Fruit fly (Drosophila melanogaster) whole organism, embryonic: ENCODE data around the gene Best4.

Experiments used
- Bgb ChIP-seq: fragments of 200-800 bp; sonication (Bioruptor generic); IDR thresholded peaks from 2 replicates; pipeline ENCODE4 v1.3.6; 2022; ENCODE audit warnings: missing biosample characterization, missing genetic modification characterization; ENCODE audit not compliant: partially characterized antibody
- CG10209 ChIP-seq: fragments of 200-800 bp; sonication (Bioruptor generic); optimal IDR thresholded peaks from 3 replicates; lab custom pipeline; 2017; ENCODE audit warnings: missing biosample characterization, mild to moderate bottlenecking, missing genetic modification characterization, missing genetic modification reagents
- CG10267 ChIP-seq: fragments of 200-800 bp; sonication (Bioruptor generic); optimal IDR thresholded peaks from 2 replicates; lab custom pipeline; 2018; ENCODE audit warnings: missing biosample characterization, mild to moderate bottlenecking, missing genetic modification characterization, moderate library complexity
- CG12155 ChIP-seq: fragments of 200-800 bp; sonication (Bioruptor generic); optimal IDR thresholded peaks from 3 replicates; lab custom pipeline; 2016; ENCODE audit warnings: missing biosample characterization, missing genetic modification characterization
- CG12391 ChIP-seq: fragments of 200-800 bp; sonication (Bioruptor generic); optimal IDR thresholded peaks from 3 replicates; lab custom pipeline; 2018; ENCODE audit warnings: missing biosample characterization, mild to moderate bottlenecking, missing genetic modification characterization, moderate library complexity
- CG13424 ChIP-seq: fragments of 200-800 bp; sonication (Bioruptor generic); optimal IDR thresholded peaks from 2 replicates; lab custom pipeline; 2019; ENCODE audit warnings: missing biosample characterization, mild to moderate bottlenecking, missing genetic modification characterization, moderate library complexity
- CG1602 ChIP-seq: fragments of 200-800 bp; sonication (Bioruptor generic); optimal IDR thresholded peaks from 3 replicates; lab custom pipeline; 2016; ENCODE audit warnings: missing biosample characterization, missing genetic modification characterization
- CG2116 ChIP-seq: fragments of 200-800 bp; sonication (Bioruptor generic); optimal IDR thresholded peaks from 3 replicates; lab custom pipeline; 2018; ENCODE audit warnings: missing biosample characterization, mild to moderate bottlenecking, missing genetic modification characterization
- CG2199 ChIP-seq: fragments of 200-800 bp; sonication (Bioruptor generic); IDR thresholded peaks from 3 replicates; pipeline ENCODE4 v1.3.6; 2022; ENCODE audit warnings: missing biosample characterization, missing genetic modification characterization
- CG31441 ChIP-seq: fragments of 200-800 bp; sonication (Bioruptor generic); IDR thresholded peaks from 2 replicates; pipeline ENCODE4 v1.3.6; 2022; ENCODE audit warnings: missing biosample characterization, missing genetic modification characterization
- CG4404 ChIP-seq: fragments of 200-800 bp; sonication (Bioruptor generic); IDR thresholded peaks from 2 replicates; pipeline ENCODE4 v1.3.6; 2022; ENCODE audit warnings: missing biosample characterization, missing genetic modification characterization
- CG6272 ChIP-seq: fragments of 200-800 bp; sonication (Bioruptor generic); IDR thresholded peaks from 2 replicates; pipeline ENCODE4 v1.3.6; 2022; ENCODE audit warnings: missing biosample characterization, missing genetic modification characterization
- CG6689 ChIP-seq: fragments of 200-800 bp; sonication (Bioruptor generic); IDR thresholded peaks from 2 replicates; pipeline ENCODE4 v1.3.6; 2022; ENCODE audit warnings: missing biosample characterization, missing genetic modification characterization
- CG6813 ChIP-seq: fragments of 200-800 bp; sonication (Bioruptor generic); optimal IDR thresholded peaks from 2 replicates; lab custom pipeline; 2017; ENCODE audit warnings: missing biosample characterization, missing genetic modification characterization, mild to moderate bottlenecking, moderate library complexity, missing genetic modification reagents
- CG7556 ChIP-seq: fragments of 200-800 bp; sonication (Bioruptor generic); optimal IDR thresholded peaks from 2 replicates; lab custom pipeline; 2017; ENCODE audit warnings: missing biosample characterization, mild to moderate bottlenecking, missing genetic modification characterization
- D ChIP-seq, 2 experiments: fragments of 200-800 bp in 1 of 2; fragments of >200 bp in 1 of 2; sonication (Bioruptor generic) in 1 of 2; optimal IDR thresholded peaks; 2 replicates in 1 of 2; 3 replicates in 1 of 2; lab custom pipeline; 2017; ENCODE audit warnings: mild to moderate bottlenecking in 1 of 2, missing biosample characterization in 1 of 2, missing genetic modification characterization in 1 of 2, missing genetic modification reagents in 1 of 2
- Fer1 ChIP-seq: fragments of 200-800 bp; sonication (Bioruptor generic); optimal IDR thresholded peaks from 2 replicates; lab custom pipeline; 2017; ENCODE audit warnings: missing biosample characterization, mild to moderate bottlenecking, missing genetic modification characterization
- Hsf ChIP-seq: fragments of 200-800 bp; sonication (Bioruptor generic); optimal IDR thresholded peaks from 3 replicates; lab custom pipeline; 2016; ENCODE audit warnings: missing biosample characterization, missing genetic modification characterization
- Mad ChIP-seq: fragments of 200-800 bp; sonication (Bioruptor generic); optimal IDR thresholded peaks from 2 replicates; lab custom pipeline; 2016; ENCODE audit warnings: missing biosample characterization, missing genetic modification characterization
- NK7.1 ChIP-seq: fragments of 200-800 bp; sonication (Bioruptor generic); optimal IDR thresholded peaks from 3 replicates; lab custom pipeline; 2016; ENCODE audit warnings: missing biosample characterization, missing genetic modification characterization
- Neu2 ChIP-seq: fragments of 200-800 bp; sonication (Bioruptor generic); optimal IDR thresholded peaks from 3 replicates; lab custom pipeline; 2016; ENCODE audit warnings: missing biosample characterization, missing genetic modification characterization, borderline replicate concordance
- Pdp1 ChIP-seq, 2 experiments: fragments of 200-800 bp; sonication (Bioruptor generic); optimal IDR thresholded peaks; 3 replicates each; lab custom pipeline; 2016; ENCODE audit warnings: missing biosample characterization in 2 of 2, missing genetic modification characterization in 2 of 2, mild to moderate bottlenecking in 1 of 2, moderate library complexity in 1 of 2
- Spps ChIP-seq: fragments of 200-800 bp; sonication (Bioruptor generic); optimal IDR thresholded peaks from 2 replicates; lab custom pipeline; 2018; ENCODE audit warnings: missing biosample characterization, mild to moderate bottlenecking, missing genetic modification characterization
- Sry-δ ChIP-seq: fragments of 200-800 bp; sonication (Bioruptor generic); optimal IDR thresholded peaks from 2 replicates; lab custom pipeline; 2016; ENCODE audit warnings: missing biosample characterization, missing genetic modification characterization
- Usf ChIP-seq: fragments of 200-800 bp; sonication (Bioruptor generic); optimal IDR thresholded peaks from 2 replicates; lab custom pipeline; 2017; ENCODE audit warnings: missing genotype, missing biosample characterization, missing genetic modification characterization
- caup ChIP-seq: fragments of 200-800 bp; sonication (Bioruptor generic); optimal IDR thresholded peaks from 3 replicates; lab custom pipeline; 2017; ENCODE audit warnings: missing biosample characterization, mild to moderate bottlenecking, missing genetic modification characterization, moderate library complexity; ENCODE audit not compliant: severe bottlenecking
- chn ChIP-seq: fragments of 200-800 bp; sonication (Bioruptor generic); optimal IDR thresholded peaks from 2 replicates; lab custom pipeline; 2016; ENCODE audit warnings: missing biosample characterization, missing genetic modification characterization
- crp ChIP-seq, 2 experiments: fragments of 200-800 bp; sonication (Bioruptor generic); optimal IDR thresholded peaks; 2 replicates in 1 of 2; 3 replicates in 1 of 2; lab custom pipeline; 2017; ENCODE audit warnings: missing biosample characterization in 2 of 2, missing genetic modification characterization in 2 of 2, mild to moderate bottlenecking in 1 of 2, moderate library complexity in 1 of 2
- dmrt11E ChIP-seq: fragments of 200-800 bp; sonication (Bioruptor generic); optimal IDR thresholded peaks from 3 replicates; lab custom pipeline; 2018; ENCODE audit warnings: missing biosample characterization, mild to moderate bottlenecking, missing genetic modification characterization, moderate library complexity
- dpn ChIP-seq, 2 experiments: fragments of 200-800 bp; sonication (Bioruptor generic); optimal IDR thresholded peaks; 3 replicates each; lab custom pipeline; 2016; ENCODE audit warnings: missing biosample characterization in 2 of 2, missing genetic modification characterization in 2 of 2
- dysf ChIP-seq: fragments of 200-800 bp; sonication (Bioruptor generic); IDR thresholded peaks from 3 replicates; pipeline ENCODE4 v1.3.6; 2022; ENCODE audit warnings: missing biosample characterization, missing genetic modification characterization
- ewg ChIP-seq: fragments of 200-800 bp; sonication (Bioruptor generic); optimal IDR thresholded peaks from 3 replicates; lab custom pipeline; 2017; ENCODE audit warnings: mild to moderate bottlenecking, missing biosample characterization, missing genetic modification reagents, missing genetic modification characterization
- fu2 ChIP-seq: fragments of 200-800 bp; sonication (Bioruptor generic); optimal IDR thresholded peaks from 2 replicates; lab custom pipeline; 2016; ENCODE audit warnings: missing biosample characterization, missing genetic modification characterization
- gcm ChIP-seq: fragments of 200-800 bp; sonication (Bioruptor generic); optimal IDR thresholded peaks from 2 replicates; lab custom pipeline; 2019; ENCODE audit warnings: missing biosample characterization, mild to moderate bottlenecking, missing genetic modification characterization, moderate library complexity
- ham ChIP-seq: fragments of 200-800 bp; sonication (Bioruptor generic); IDR thresholded peaks from 2 replicates; pipeline ENCODE4 v1.3.6; 2022; ENCODE audit warnings: missing biosample characterization, missing genetic modification characterization
- insv ChIP-seq, 2 experiments: fragments of 200-800 bp; sonication (Bioruptor generic); optimal IDR thresholded peaks; 3 replicates each; lab custom pipeline; 2016 to 2018; ENCODE audit warnings: missing biosample characterization in 2 of 2, missing genetic modification characterization in 2 of 2
- maf-S ChIP-seq: fragments of 200-800 bp; sonication (Bioruptor generic); optimal IDR thresholded peaks from 2 replicates; lab custom pipeline; 2016; ENCODE audit warnings: missing biosample characterization, missing genetic modification characterization
- nmo ChIP-seq: fragments of 200-800 bp; sonication (Bioruptor generic); optimal IDR thresholded peaks from 2 replicates; lab custom pipeline; 2018; ENCODE audit warnings: missing biosample characterization, mild to moderate bottlenecking, missing genetic modification characterization, moderate library complexity
- oc ChIP-seq: fragments of 200-800 bp; sonication (Bioruptor generic); optimal IDR thresholded peaks from 2 replicates; lab custom pipeline; 2018; ENCODE audit warnings: missing biosample characterization, mild to moderate bottlenecking, missing genetic modification characterization, moderate library complexity
- odd ChIP-seq: fragments of 200-800 bp; sonication (Bioruptor generic); optimal IDR thresholded peaks from 2 replicates; lab custom pipeline; 2017; ENCODE audit warnings: missing biosample characterization, mild to moderate bottlenecking, missing genetic modification characterization
- pros ChIP-seq: fragments of 200-800 bp; sonication (Bioruptor generic); optimal IDR thresholded peaks from 3 replicates; lab custom pipeline; 2019; ENCODE audit warnings: missing biosample characterization, mild to moderate bottlenecking, missing genetic modification characterization, moderate library complexity
- sens ChIP-seq: fragments of 200-800 bp; sonication (Bioruptor generic); peaks from one replicate; lab custom pipeline; 2016; ENCODE audit warnings: missing biosample characterization, missing genetic modification characterization
- sqz ChIP-seq: fragments of 200-800 bp; sonication (Bioruptor generic); optimal IDR thresholded peaks from 3 replicates; lab custom pipeline; 2018; ENCODE audit warnings: missing biosample characterization, mild to moderate bottlenecking, missing genetic modification characterization
- stc ChIP-seq: fragments of 200-800 bp; sonication (Bioruptor generic); IDR thresholded peaks from 2 replicates; pipeline ENCODE4 v1.3.6; 2022; ENCODE audit warnings: missing biosample characterization, missing genetic modification characterization
- tio ChIP-seq: fragments of 200-800 bp; sonication (Bioruptor generic); optimal IDR thresholded peaks from 2 replicates; lab custom pipeline; 2017; ENCODE audit warnings: missing biosample characterization, missing genetic modification characterization, inconsistent platforms
- twi ChIP-seq: fragments of 200-800 bp; optimal IDR thresholded peaks from 2 replicates; lab custom pipeline; 2019; ENCODE audit warnings: missing biosample characterization, mild to moderate bottlenecking, missing genetic modification characterization, moderate library complexity
- zfh1 ChIP-seq: fragments of 200-800 bp; sonication (Bioruptor generic); IDR thresholded peaks from 3 replicates; pipeline ENCODE4 v1.3.6; 2022; ENCODE audit warnings: missing biosample characterization, missing genetic modification characterization

Best4 gene

dm6 chr3L:15321001-15321438, 22.3 kb downstream of the Best4 start (continued):
- TF ChIP-seq nmo (GFP tag; lab: Kevin White, UChicago) (peak; percentile 55), CG13424 (tag; lab: Kevin White, UChicago) (no peak), caup (no peak), odd (GFP tag; lab: Kevin White, UChicago) (no peak), dpn (GFP tag; optimal IDR thresholded peaks at IDR 0.05; lab: Kevin White, UChicago) (peak in 1 of 2 experiments; percentile 5), Neu2 (GFP tag; lab: Kevin White, UChicago) (peak; percentile 11), fu2 (GFP tag; lab: Kevin White, UChicago) (no peak), crp (GFP tag; optimal IDR thresholded peaks at IDR 0.05; lab: Kevin White, UChicago) (peak in 1 of 2 experiments; percentile 9), CG2199 (GFP tag; lab: Robert Waterston, UW) (peak; percentile 81; the same call in 1 of the 3 replicates), Fer1 (GFP tag; lab: Kevin White, UChicago) (no peak), Hsf (GFP tag; lab: Kevin White, UChicago) (peak; percentile 41), sens (GFP tag; lab: Kevin White, UChicago) (peak; percentile 90), CG7556 (GFP tag; lab: Kevin White, UChicago) (peak; percentile 52), Sry-δ (GFP tag; lab: Kevin White, UChicago) (no peak), tio (GFP tag; lab: Kevin White, UChicago) (no peak), CG6689 (peak; percentile 49), chn (GFP tag; lab: Kevin White, UChicago) (peak; percentile 12), sqz (GFP tag; lab: Kevin White, UChicago) (peak; percentile 52), Pdp1 (GFP tag; optimal IDR thresholded peaks at IDR 0.05; lab: Kevin White, UChicago) (peak in 1 of 2 experiments; percentile 17), pros (peak; percentile 55), CG12155 (GFP tag; lab: Kevin White, UChicago) (peak; percentile 33), CG2116 (GFP tag; lab: Kevin White, UChicago) (peak; percentile 8), CG4404 (GFP tag; lab: Robert Waterston, UW) (peak; percentile 87), Mad (GFP tag; lab: Kevin White, UChicago) (no peak), CG12391 (tag; lab: Kevin White, UChicago) (peak; percentile 74), Usf (GFP tag; lab: Kevin White, UChicago) (peak; percentile 21), CG10267 (tag; lab: Kevin White, UChicago) (peak; percentile 82), gcm (peak; percentile 61), NK7.1 (peak; percentile 5), CG31441 (peak; percentile 71), Spps (tag; lab: Kevin White, UChicago) (peak; percentile 61), stc (GFP tag; lab: Robert Waterston, UW) (no peak), CG6272 (GFP tag; lab: Robert Waterston, UW) (no peak), zfh1 (GFP tag; lab: Robert Waterston, UW) (peak; percentile 63; the same call in 2 of the 3 replicates), maf-S (GFP tag; lab: Kevin White, UChicago) (no peak), CG1602 (peak; percentile 41), CG6813 (no peak), D (optimal IDR thresholded peaks at IDR 0.05; lab: Kevin White, UChicago) (no peak), D (GFP tag; optimal IDR thresholded peaks at IDR 0.05; lab: Kevin White, UChicago) (peak; percentile 55), dysf (GFP tag; lab: Robert Waterston, UW) (no peak), CG10209 (peak; percentile 12)

DNA sequence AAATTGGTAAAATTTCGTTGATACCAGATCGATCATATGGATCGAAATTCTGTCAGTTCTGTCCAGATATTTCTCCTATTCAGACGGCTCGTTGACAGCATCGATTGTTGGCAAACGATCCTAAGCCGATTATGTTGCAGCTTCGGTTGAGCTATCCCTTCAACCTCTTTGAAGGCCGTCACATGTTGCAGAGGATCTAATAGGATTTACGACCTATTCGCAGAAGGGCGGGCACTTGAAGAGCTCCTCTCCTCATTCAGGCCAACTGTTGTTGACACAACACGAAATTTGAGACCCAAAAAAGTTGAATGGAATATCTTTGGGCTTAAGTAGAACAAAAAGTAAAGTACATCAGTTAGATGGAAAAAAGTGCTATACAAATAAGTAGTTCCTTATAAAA, 23.4 kb downstream of the Best4 start:
- TF ChIP-seq ham (GFP tag; lab: Robert Waterston, UW) (no peak), twi (tag; lab: Kevin White, UChicago) (peak; percentile 85), insv (GFP tag; optimal IDR thresholded peaks at IDR 0.05; lab: Kevin White, UChicago) (peak in 1 of 2 experiments; percentile 23), ewg (GFP tag; lab: Kevin White, UChicago) (no peak), Bgb (GFP tag; lab: Robert Waterston, UW) (no peak), dmrt11E (tag; lab: Kevin White, UChicago) (peak; percentile 49), oc (tag; lab: Kevin White, UChicago) (peak; percentile 64)
